Worm (Caenorhabditis elegans) whole organism, L3 larva: ENCODE results near the gene acdh-2.

Experiments used
- R02D3.7 ChIP-seq: fragments of 150-350 bp; optimal IDR thresholded peaks from 2 replicates; lab custom pipeline; 2014; ENCODE audit warnings: missing biosample characterization, missing genetic modification characterization
- ZK546.5 ChIP-seq: sonication (generic microtip); optimal IDR thresholded peaks from 2 replicates; lab custom pipeline; 2017; ENCODE audit warnings: missing biosample characterization, missing genetic modification characterization
- aly-2 ChIP-seq: fragments of 150-350 bp; optimal IDR thresholded peaks from 2 replicates; lab custom pipeline; 2014; ENCODE audit warnings: missing biosample characterization, missing genetic modification characterization
- ama-1 ChIP-seq: fragments of 150-350 bp; optimal IDR thresholded peaks from 2 replicates; lab custom pipeline; 2018
- ceh-16 ChIP-seq: sonication (generic microtip); optimal IDR thresholded peaks from 2 replicates; lab custom pipeline; 2017; ENCODE audit warnings: missing biosample characterization, missing genetic modification characterization
- ceh-28 ChIP-seq: fragments of 150-350 bp; optimal IDR thresholded peaks from 2 replicates; lab custom pipeline; 2014; ENCODE audit warnings: missing biosample characterization, missing genetic modification reagents, missing genetic modification characterization
- ceh-82 ChIP-seq: fragments of 150-350 bp; optimal IDR thresholded peaks from 2 replicates; lab custom pipeline; 2014; ENCODE audit warnings: missing biosample characterization, missing genetic modification characterization
- ceh-9 ChIP-seq: sonication (generic microtip); optimal IDR thresholded peaks from 2 replicates; lab custom pipeline; 2018; ENCODE audit warnings: missing biosample characterization, missing genetic modification characterization
- daf-12 ChIP-seq: fragments of 150-350 bp; optimal IDR thresholded peaks from 2 replicates; lab custom pipeline; 2014; ENCODE audit warnings: missing biosample characterization, missing genetic modification reagents, missing genetic modification characterization
- egl-27 ChIP-seq: sonication (generic microtip); optimal IDR thresholded peaks from 4 replicates; lab custom pipeline; 2017; ENCODE audit warnings: missing biosample characterization, missing genetic modification reagents, missing genetic modification characterization
- egl-5 ChIP-seq: fragments of 150-350 bp; optimal IDR thresholded peaks from 2 replicates; lab custom pipeline; 2017; ENCODE audit warnings: missing biosample characterization, missing genetic modification reagents, missing genetic modification characterization, inconsistent platforms
- elt-1 ChIP-seq: fragments of 150-350 bp; optimal IDR thresholded peaks from 2 replicates; lab custom pipeline; 2014; ENCODE audit warnings: missing biosample characterization, missing genetic modification characterization
- elt-2 ChIP-seq: sonication (generic microtip); optimal IDR thresholded peaks from 2 replicates; lab custom pipeline; 2016; ENCODE audit warnings: missing genetic modification reagents, mild to moderate bottlenecking, missing genetic modification characterization, missing compliant biosample characterization
- elt-3 ChIP-seq, 3 experiments: fragments of 150-350 bp in 1 of 3; sonication (generic microtip) in 2 of 3; optimal IDR thresholded peaks; 2 replicates in 2 of 3; 4 replicates in 1 of 3; lab custom pipeline; 2014 to 2017; ENCODE audit warnings: missing biosample characterization in 3 of 3, missing genetic modification characterization in 3 of 3
- eor-1 ChIP-seq, 2 experiments: fragments of 150-350 bp; optimal IDR thresholded peaks; 2 replicates each; lab custom pipeline; 2014 to 2018; ENCODE audit warnings: missing biosample characterization in 2 of 2, missing genetic modification characterization in 2 of 2
- fkh-10 ChIP-seq: sonication (generic microtip); optimal IDR thresholded peaks from 2 replicates; lab custom pipeline; 2017; ENCODE audit warnings: missing biosample characterization, missing genetic modification reagents, missing genetic modification characterization
- fkh-2 ChIP-seq: fragments of 150-350 bp; optimal IDR thresholded peaks from 2 replicates; lab custom pipeline; 2014; ENCODE audit warnings: missing biosample characterization, missing genetic modification reagents, missing genetic modification characterization
- fos-1 ChIP-seq: fragments of 150-350 bp; optimal IDR thresholded peaks from 2 replicates; lab custom pipeline; 2014; ENCODE audit warnings: missing biosample characterization, missing genetic modification characterization
- hmg-11 ChIP-seq: sonication (generic microtip); optimal IDR thresholded peaks from 2 replicates; lab custom pipeline; 2016; ENCODE audit warnings: missing genetic modification characterization, missing compliant biosample characterization
- jun-1 ChIP-seq: fragments of 150-350 bp; optimal IDR thresholded peaks from 2 replicates; lab custom pipeline; 2014; ENCODE audit warnings: missing biosample characterization, missing genetic modification reagents, missing genetic modification characterization
- lin-15B ChIP-seq: fragments of 150-350 bp; optimal IDR thresholded peaks from 2 replicates; lab custom pipeline; 2014; ENCODE audit warnings: missing biosample characterization, missing genetic modification characterization
- lin-39 ChIP-seq: fragments of 150-350 bp; optimal IDR thresholded peaks from 2 replicates; lab custom pipeline; 2018; ENCODE audit warnings: missing biosample characterization, missing genetic modification reagents, missing genetic modification characterization
- lsy-12 ChIP-seq: sonication (generic microtip); optimal IDR thresholded peaks from 2 replicates; lab custom pipeline; 2016; ENCODE audit warnings: mild to moderate bottlenecking, missing genetic modification characterization, missing compliant biosample characterization
- mdl-1 ChIP-seq: fragments of 150-350 bp; optimal IDR thresholded peaks from 2 replicates; lab custom pipeline; 2014; ENCODE audit warnings: missing biosample characterization, missing genetic modification characterization
- mml-1 ChIP-seq: fragments of 150-350 bp; sonication (generic microtip); optimal IDR thresholded peaks from 3 replicates; lab custom pipeline; 2014; ENCODE audit warnings: missing biosample characterization, missing genetic modification characterization
- nfya-1 ChIP-seq: sonication (generic microtip); optimal IDR thresholded peaks from 2 replicates; lab custom pipeline; 2017; ENCODE audit warnings: missing genetic modification characterization, mild to moderate bottlenecking, missing compliant biosample characterization, antibody characterized with exemption, moderate library complexity; ENCODE audit not compliant: insufficient read depth
- nhr-11 ChIP-seq: fragments of 150-350 bp; optimal IDR thresholded peaks from 2 replicates; lab custom pipeline; 2014; ENCODE audit warnings: missing biosample characterization, missing genetic modification characterization
- nhr-12 ChIP-seq: fragments of 150-350 bp; optimal IDR thresholded peaks from 2 replicates; lab custom pipeline; 2014; ENCODE audit warnings: missing biosample characterization, missing genetic modification characterization
- nhr-23 ChIP-seq: fragments of 150-350 bp; optimal IDR thresholded peaks from 2 replicates; lab custom pipeline; 2014; ENCODE audit warnings: missing biosample characterization, missing genetic modification reagents, missing genetic modification characterization
- nhr-237 ChIP-seq: fragments of 150-350 bp; optimal IDR thresholded peaks from 2 replicates; lab custom pipeline; 2014; ENCODE audit warnings: missing biosample characterization, missing genetic modification characterization
- nhr-25 ChIP-seq: sonication (generic microtip); optimal IDR thresholded peaks from 2 replicates; lab custom pipeline; 2017; ENCODE audit warnings: missing biosample characterization, missing genetic modification characterization
- nhr-28 ChIP-seq: fragments of 150-350 bp; optimal IDR thresholded peaks from 2 replicates; lab custom pipeline; 2014; ENCODE audit warnings: missing biosample characterization, missing genetic modification characterization
- nhr-43 ChIP-seq: sonication (generic microtip); optimal IDR thresholded peaks from 2 replicates; lab custom pipeline; 2016; ENCODE audit warnings: mild to moderate bottlenecking, missing genetic modification characterization, missing compliant biosample characterization; ENCODE audit not compliant: poor library complexity, severe bottlenecking
- nhr-67 ChIP-seq: fragments of 150-350 bp; optimal IDR thresholded peaks from 2 replicates; lab custom pipeline; 2014; ENCODE audit warnings: missing biosample characterization, missing genetic modification characterization
- nhr-76 ChIP-seq: fragments of 150-350 bp; sonication (generic microtip); optimal IDR thresholded peaks from 5 replicates; lab custom pipeline; 2014; ENCODE audit warnings: missing biosample characterization, missing genetic modification characterization
- nhr-77 ChIP-seq: fragments of 150-350 bp; optimal IDR thresholded peaks from 2 replicates; lab custom pipeline; 2014; ENCODE audit warnings: missing biosample characterization, missing genetic modification characterization
- pha-4 ChIP-seq: fragments of 150-350 bp; optimal IDR thresholded peaks from 2 replicates; lab custom pipeline; 2014; ENCODE audit warnings: missing biosample characterization, missing genetic modification reagents, missing genetic modification characterization
- pqm-1 ChIP-seq: fragments of 150-350 bp; optimal IDR thresholded peaks from 2 replicates; lab custom pipeline; 2017; ENCODE audit warnings: missing biosample characterization, missing genetic modification characterization, inconsistent platforms
- skn-1 ChIP-seq: fragments of 150-350 bp; optimal IDR thresholded peaks from 2 replicates; lab custom pipeline; 2014; ENCODE audit warnings: missing biosample characterization, missing genetic modification characterization
- snpc-4 ChIP-seq: fragments of 150-350 bp; optimal IDR thresholded peaks from 2 replicates; lab custom pipeline; 2014; ENCODE audit warnings: missing biosample characterization, missing genetic modification characterization
- unc-39 ChIP-seq: sonication (generic microtip); optimal IDR thresholded peaks from 4 replicates; lab custom pipeline; 2017; ENCODE audit warnings: missing biosample characterization, missing genetic modification characterization
- unc-62 ChIP-seq: fragments of 150-350 bp; sonication (generic microtip); optimal IDR thresholded peaks from 4 replicates; lab custom pipeline; 2014; ENCODE audit warnings: missing biosample characterization, missing genetic modification reagents, missing genetic modification characterization
- zag-1 ChIP-seq: fragments of 150-350 bp; optimal IDR thresholded peaks from 2 replicates; lab custom pipeline; 2014; ENCODE audit warnings: missing biosample characterization, missing genetic modification characterization
- ztf-4 ChIP-seq: fragments of 150-350 bp; optimal IDR thresholded peaks from 2 replicates; lab custom pipeline; 2014; ENCODE audit warnings: missing biosample characterization, missing genetic modification characterization

acdh-2 gene

ce11 chrII:5547442-5547894, at the start of gene acdh-2:
TSS of gene acdh-2 (minus strand) at chrII:5547492.
- TF ChIP-seq ceh-28 (no peak), nhr-43 (tag; lab: Kevin White, UChicago) (peak; percentile 18), nfya-1 (tag; lab: Kevin White, UChicago) (peak; percentile 35)
- TF ChIP-seq, all 47 proteins: peak for 2

ce11 chrII:5596247-5596646, 49.0 kb upstream of the acdh-2 start, which contains the start of gene C17G10.1:
TSS of gene C17G10.1 (plus strand) at chrII:5596547.
- TF ChIP-seq fos-1 (tag; lab: Kevin White, UChicago): no peak
- no peak for TF ChIP-seq fkh-2
- no peak for TF ChIP-seq nhr-237
- no peak for TF ChIP-seq eor-1 (tag; optimal IDR thresholded peaks at IDR 0.05; lab: Kevin White, UChicago)
- TF ChIP-seq zag-1 (tag; lab: Kevin White, UChicago): no peak
- no peak for TF ChIP-seq lsy-12 (tag; lab: Kevin White, UChicago)
- no peak for TF ChIP-seq elt-3 (tag; optimal IDR thresholded peaks at IDR 0.05; lab: Kevin White, UChicago)

- TF ChIP-seq nhr-23 (tag; lab: Kevin White, UChicago) (peak; percentile 38), pha-4 (tag; lab: Kevin White, UChicago) (peak; percentile 71), mml-1 (tag; lab: Kevin White, UChicago) (no peak), zag-1 (tag; lab: Kevin White, UChicago) (no peak), ceh-9 (tag; lab: Kevin White, UChicago) (no peak), lin-15B (tag; lab: Kevin White, UChicago) (peak; percentile 65), nfya-1 (tag; lab: Kevin White, UChicago) (peak; percentile 58), fos-1 (tag; lab: Kevin White, UChicago) (no peak), elt-2 (tag; lab: Kevin White, UChicago) (peak; percentile 39), mdl-1 (no peak), snpc-4 (tag; lab: Kevin White, UChicago) (peak; percentile 75), hmg-11 (no peak), pqm-1 (tag; lab: Kevin White, UChicago) (peak; percentile 51), egl-27 (no peak), ceh-28 (no peak)
Measured at ce11 chrII:5594210-5594764, 47.0 kb upstream of the acdh-2 start, which contains the start of gene ttc-4. TSS of gene ttc-4 (plus strand) at chrII:5594714.

ce11 chrII:5593377-5593932, 46.2 kb upstream of the acdh-2 start, which contains the start of gene cdc-14:
TSS of gene cdc-14 (minus strand) at chrII:5593427.
- TF ChIP-seq ZK546.5 (tag; lab: Kevin White, UChicago) (no peak), eor-1 (tag; optimal IDR thresholded peaks at IDR 0.05; lab: Kevin White, UChicago) (no peak), daf-12 (tag; lab: Kevin White, UChicago) (no peak), skn-1 (tag; lab: Kevin White, UChicago) (no peak), pqm-1 (tag; lab: Kevin White, UChicago) (no peak), jun-1 (peak; percentile 66), nhr-67 (tag; lab: Kevin White, UChicago) (no peak), elt-2 (tag; lab: Kevin White, UChicago) (peak; percentile 73), snpc-4 (tag; lab: Kevin White, UChicago) (peak; percentile 84), nhr-76 (tag; lab: Kevin White, UChicago) (no peak), unc-39 (tag; lab: Kevin White, UChicago) (no peak), fos-1 (tag; lab: Kevin White, UChicago) (no peak), elt-1 (tag; lab: Kevin White, UChicago) (peak; percentile 53), nhr-43 (tag; lab: Kevin White, UChicago) (peak; percentile 22), ceh-16 (tag; lab: Kevin White, UChicago) (no peak), lsy-12 (tag; lab: Kevin White, UChicago) (no peak), fkh-2 (peak; percentile 38), mdl-1 (no peak), aly-2 (tag; lab: Kevin White, UChicago) (no peak), R02D3.7 (tag; lab: Kevin White, UChicago) (no peak), ceh-28 (peak; percentile 43), ama-1 (lab: Kevin White, UChicago) (no peak), egl-27 (no peak), fkh-10 (GFP tag; lab: Kevin White, UChicago) (no peak), zag-1 (tag; lab: Kevin White, UChicago) (no peak), nhr-25 (peak; percentile 94), ceh-82 (tag; lab: Kevin White, UChicago) (no peak), nhr-12 (tag; lab: Kevin White, UChicago) (no peak), nhr-11 (no peak), lin-39 (peak; percentile 76), nhr-28 (tag; lab: Kevin White, UChicago) (no peak), unc-62 (GFP tag; lab: Kevin White, UChicago) (no peak), ztf-4 (tag; lab: Kevin White, UChicago) (no peak), pha-4 (tag; lab: Kevin White, UChicago) (peak; percentile 78), egl-5 (tag; lab: Kevin White, UChicago) (peak; percentile 87), nhr-77 (tag; lab: Kevin White, UChicago) (no peak), nhr-237 (no peak)
